Worm (Caenorhabditis elegans): ENCODE data around the gene E04F6.15.

ce11 chrII:7204951-7205350 is 5.1 kb downstream of the E04F6.15 start, which contains the start of gene srd-58:
- no peak for TF ChIP-seq dao-5 (tag; optimal IDR thresholded peaks at IDR 0.05)
- no peak for TF ChIP-seq him-1 (tag; optimal IDR thresholded peaks at IDR 0.05)

Data from whole organism, L4/young adult.